Worm (Caenorhabditis elegans): ENCODE measurements around the gene pig-1.

The pig-1 gene

ce11 chrIV:519409-519808 lies at the start of gene pig-1:
Gene pig-1 (minus strand): TSS chrIV:519457.
- peak; percentile 59 for TF ChIP-seq flt-1 (GFP tag; IDR thresholded peaks at IDR 0.05)
- TF ChIP-seq med-1 (GFP tag; optimal IDR thresholded peaks at IDR 0.05; ENCODE audit: insufficient read depth), result no peak
- TF ChIP-seq cog-1 (tag; optimal IDR thresholded peaks at IDR 0.05), result no peak
- no peak for TF ChIP-seq T22C8.4 (GFP tag; IDR thresholded peaks at IDR 0.05)
- no peak for TF ChIP-seq ref-1 (GFP tag; conservative IDR thresholded peaks at IDR 0.05)
- no peak for TF ChIP-seq klf-2 (GFP tag; conservative IDR thresholded peaks at IDR 0.05)
- TF ChIP-seq tab-1 (GFP tag; IDR thresholded peaks at IDR 0.05), result no peak
- no peak for TF ChIP-seq ztf-29 (GFP tag; IDR thresholded peaks at IDR 0.05)
- 0 out of 2 replicates have a peak, but pooled peaks have one; percentile 42 for TF ChIP-seq ztf-23 (GFP tag; IDR thresholded peaks at IDR 0.05)

ce11 chrIV:564000-564399 lies 44.7 kb upstream of the pig-1 start:
- TF ChIP-seq med-1 (GFP tag; optimal IDR thresholded peaks at IDR 0.05; ENCODE audit: insufficient read depth) (no peak), flt-1 (GFP tag; IDR thresholded peaks at IDR 0.05) (no peak), ztf-23 (GFP tag; IDR thresholded peaks at IDR 0.05) (no peak), tab-1 (GFP tag; IDR thresholded peaks at IDR 0.05) (no peak), ref-1 (GFP tag; conservative IDR thresholded peaks at IDR 0.05) (no peak), klf-2 (GFP tag; conservative IDR thresholded peaks at IDR 0.05) (no peak), cog-1 (tag; optimal IDR thresholded peaks at IDR 0.05) (no peak), T22C8.4 (GFP tag; IDR thresholded peaks at IDR 0.05) (no peak), ztf-29 (GFP tag; IDR thresholded peaks at IDR 0.05) (no peak)

DNA sequence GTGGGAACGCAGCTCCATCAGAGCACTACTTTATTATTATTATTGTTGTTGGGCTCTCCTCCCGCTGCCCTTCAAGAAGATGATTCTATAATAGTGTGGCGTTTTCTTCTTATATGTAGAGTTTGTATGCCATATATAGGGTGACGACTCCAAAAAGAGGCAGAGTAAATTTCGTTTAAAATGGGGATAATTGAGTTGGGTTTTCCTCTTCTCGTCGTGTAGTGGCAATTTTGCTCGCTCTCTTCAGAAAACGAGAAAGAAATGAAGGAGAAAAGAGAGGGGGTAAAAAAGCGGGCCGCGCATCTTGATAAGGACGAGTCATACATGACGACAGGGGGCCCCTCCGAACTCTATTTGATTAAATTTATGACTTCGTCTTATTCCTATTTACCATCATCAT lies 44.2 kb upstream of the pig-1 start:
- TF ChIP-seq klf-2 (GFP tag; conservative IDR thresholded peaks at IDR 0.05) (no peak), flt-1 (GFP tag; IDR thresholded peaks at IDR 0.05) (no peak), ref-1 (GFP tag; conservative IDR thresholded peaks at IDR 0.05) (no peak), T22C8.4 (GFP tag; IDR thresholded peaks at IDR 0.05) (no peak), tab-1 (GFP tag; IDR thresholded peaks at IDR 0.05) (no peak), ztf-23 (GFP tag; IDR thresholded peaks at IDR 0.05) (no peak), med-1 (GFP tag; optimal IDR thresholded peaks at IDR 0.05; ENCODE audit: insufficient read depth) (no peak), ztf-29 (GFP tag; IDR thresholded peaks at IDR 0.05) (no peak), cog-1 (tag; optimal IDR thresholded peaks at IDR 0.05) (no peak)

ce11 chrIV:560780-561179 lies 41.5 kb upstream of the pig-1 start:
- TF ChIP-seq flt-1 (GFP tag; IDR thresholded peaks at IDR 0.05) (no peak), ztf-29 (GFP tag; IDR thresholded peaks at IDR 0.05) (no peak), cog-1 (tag; optimal IDR thresholded peaks at IDR 0.05) (no peak), med-1 (GFP tag; optimal IDR thresholded peaks at IDR 0.05; ENCODE audit: insufficient read depth) (no peak), tab-1 (GFP tag; IDR thresholded peaks at IDR 0.05) (no peak), T22C8.4 (GFP tag; IDR thresholded peaks at IDR 0.05) (no peak), ref-1 (GFP tag; conservative IDR thresholded peaks at IDR 0.05) (no peak), klf-2 (GFP tag; conservative IDR thresholded peaks at IDR 0.05) (no peak)

- TF ChIP-seq med-1 (GFP tag; optimal IDR thresholded peaks at IDR 0.05; ENCODE audit: insufficient read depth), result no peak
Measured at ce11 chrIV:560314-560713, 41.1 kb upstream of the pig-1 start.

ce11 chrIV:558735-559284 lies 39.6 kb upstream of the pig-1 start, which contains the start of gene efn-4:
Gene efn-4 (plus strand): TSS chrIV:559234.
- no peak for TF ChIP-seq flt-1 (GFP tag; IDR thresholded peaks at IDR 0.05)
- TF ChIP-seq ztf-23 (GFP tag; IDR thresholded peaks at IDR 0.05), result 0 out of 2 replicates have a peak, but pooled peaks have one; percentile 8

DNA sequence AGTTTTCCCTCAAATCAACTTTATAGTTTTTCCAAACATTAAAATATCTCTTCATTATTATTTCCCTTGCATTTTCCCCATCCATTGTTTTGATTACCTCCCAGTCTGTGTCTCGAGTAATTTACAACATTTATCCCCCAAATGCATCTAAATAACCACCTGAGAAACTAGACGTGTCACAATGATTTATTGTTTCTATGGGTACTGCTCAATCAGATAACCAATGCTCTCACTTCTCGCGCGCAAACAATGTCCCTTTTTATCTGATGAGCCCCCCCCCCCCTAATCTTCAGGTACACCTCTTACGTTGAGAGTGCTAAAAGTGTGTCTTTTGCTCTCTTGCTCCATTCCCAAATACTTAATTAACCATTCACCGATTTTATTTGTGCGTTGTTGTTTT lies 34.7 kb upstream of the pig-1 start:
- TF ChIP-seq ztf-23 (GFP tag; IDR thresholded peaks at IDR 0.05) (no peak), T22C8.4 (GFP tag; IDR thresholded peaks at IDR 0.05) (no peak), med-1 (GFP tag; optimal IDR thresholded peaks at IDR 0.05; ENCODE audit: insufficient read depth) (no peak), ref-1 (GFP tag; conservative IDR thresholded peaks at IDR 0.05) (no peak), flt-1 (GFP tag; IDR thresholded peaks at IDR 0.05) (no peak), tab-1 (GFP tag; IDR thresholded peaks at IDR 0.05) (no peak)

ce11 chrIV:551923-552322 lies 32.7 kb upstream of the pig-1 start:
- no peak for TF ChIP-seq T22C8.4 (GFP tag; IDR thresholded peaks at IDR 0.05)
- no peak for TF ChIP-seq med-1 (GFP tag; optimal IDR thresholded peaks at IDR 0.05; ENCODE audit: insufficient read depth)
- no peak for TF ChIP-seq klf-2 (GFP tag; conservative IDR thresholded peaks at IDR 0.05)
- no peak for TF ChIP-seq ztf-23 (GFP tag; IDR thresholded peaks at IDR 0.05)
- no peak for TF ChIP-seq cog-1 (tag; optimal IDR thresholded peaks at IDR 0.05)
- no peak for TF ChIP-seq flt-1 (GFP tag; IDR thresholded peaks at IDR 0.05)
- TF ChIP-seq tab-1 (GFP tag; IDR thresholded peaks at IDR 0.05), result no peak
- no peak for TF ChIP-seq ztf-29 (GFP tag; IDR thresholded peaks at IDR 0.05)

DNA sequence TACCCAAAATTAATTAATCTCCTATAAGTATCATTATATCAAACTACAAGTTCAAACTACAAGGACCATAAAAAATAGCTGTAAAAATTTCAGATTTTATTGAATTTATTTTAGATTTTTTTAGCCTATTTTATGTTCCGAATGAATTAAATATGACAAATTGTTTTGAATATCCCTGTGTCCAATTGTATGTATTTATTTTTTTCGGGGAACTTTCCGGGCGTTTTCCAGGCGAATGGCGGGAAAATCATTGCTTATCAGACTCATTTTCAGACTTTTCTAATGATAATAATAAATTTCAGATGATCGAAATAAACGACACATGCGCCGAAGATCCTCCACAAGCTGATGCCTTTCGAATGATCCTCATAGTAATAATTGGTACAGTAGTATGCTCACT lies 28.7 kb upstream of the pig-1 start, which contains the start of gene F56A11.4:
Gene F56A11.4, plus strand, starts transcription at position 301 of the 400 bp plus-strand sequence.
- no peak for TF ChIP-seq flt-1 (GFP tag; IDR thresholded peaks at IDR 0.05)
- TF ChIP-seq klf-2 (GFP tag; conservative IDR thresholded peaks at IDR 0.05), result no peak
- TF ChIP-seq ztf-29 (GFP tag; IDR thresholded peaks at IDR 0.05), result no peak
- no peak for TF ChIP-seq ztf-23 (GFP tag; IDR thresholded peaks at IDR 0.05)
- no peak for TF ChIP-seq cog-1 (tag; optimal IDR thresholded peaks at IDR 0.05)
- TF ChIP-seq tab-1 (GFP tag; IDR thresholded peaks at IDR 0.05), result no peak
- TF ChIP-seq T22C8.4 (GFP tag; IDR thresholded peaks at IDR 0.05), result no peak
- no peak for TF ChIP-seq ref-1 (GFP tag; conservative IDR thresholded peaks at IDR 0.05)
- no peak for TF ChIP-seq med-1 (GFP tag; optimal IDR thresholded peaks at IDR 0.05; ENCODE audit: insufficient read depth)

DNA sequence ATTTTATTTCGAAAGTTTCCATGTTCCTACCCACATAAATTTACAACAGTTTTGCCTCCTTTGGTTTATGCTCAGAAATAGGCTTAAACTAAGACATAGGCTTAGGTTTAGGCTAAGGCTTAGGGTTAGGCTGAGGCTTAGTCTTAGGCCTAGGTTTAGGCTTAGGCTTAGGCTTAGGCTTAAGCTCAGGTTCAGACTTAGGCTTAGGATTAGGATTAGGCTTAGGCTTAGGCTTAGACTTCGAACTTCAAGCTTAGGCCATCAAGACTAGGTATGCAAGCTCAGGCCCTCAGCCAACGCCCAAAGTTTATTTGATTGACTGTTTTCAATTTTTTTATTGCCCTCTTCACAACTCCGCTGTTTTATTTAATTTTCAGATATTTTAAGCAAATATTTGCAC lies 26.6 kb upstream of the pig-1 start:
- no peak for TF ChIP-seq tab-1 (GFP tag; IDR thresholded peaks at IDR 0.05)
- TF ChIP-seq cog-1 (tag; optimal IDR thresholded peaks at IDR 0.05), result no peak
- no peak for TF ChIP-seq flt-1 (GFP tag; IDR thresholded peaks at IDR 0.05)
- TF ChIP-seq ref-1 (GFP tag; conservative IDR thresholded peaks at IDR 0.05), result no peak
- no peak for TF ChIP-seq klf-2 (GFP tag; conservative IDR thresholded peaks at IDR 0.05)
